Fruit fly (Drosophila melanogaster) whole organism, embryonic: ENCODE results near the gene CG3587.

Experiments used
- B-H2 ChIP-seq: fragments of 200-800 bp; sonication (Bioruptor generic); optimal IDR thresholded peaks from 2 replicates; lab custom pipeline; 2018; ENCODE audit warnings: missing biosample characterization, mild to moderate bottlenecking, missing genetic modification characterization
- Bdp1 ChIP-seq: fragments of 200-800 bp; sonication (Bioruptor generic); optimal IDR thresholded peaks from 3 replicates; lab custom pipeline; 2016; ENCODE audit warnings: missing biosample characterization, missing genetic modification characterization
- C15 ChIP-seq: fragments of 200-800 bp; sonication (Bioruptor generic); IDR thresholded peaks from 3 replicates; pipeline ENCODE4 v1.3.6; 2022; ENCODE audit warnings: missing biosample characterization, missing genetic modification characterization
- CG12942 ChIP-seq: fragments of 200-800 bp; sonication (Bioruptor generic); optimal IDR thresholded peaks from 3 replicates; lab custom pipeline; 2016; ENCODE audit warnings: missing biosample characterization, missing genetic modification characterization
- CG13123 ChIP-seq: fragments of 200-800 bp; sonication (Bioruptor generic); optimal IDR thresholded peaks from 2 replicates; lab custom pipeline; 2016; ENCODE audit warnings: missing biosample characterization, missing genetic modification characterization
- CG13296 ChIP-seq: fragments of 200-800 bp; sonication (Bioruptor generic); optimal IDR thresholded peaks from 3 replicates; lab custom pipeline; 2018; ENCODE audit warnings: missing biosample characterization, mild to moderate bottlenecking, missing genetic modification characterization
- CG1529 ChIP-seq: fragments of 200-800 bp; sonication (Bioruptor generic); optimal IDR thresholded peaks from 3 replicates; lab custom pipeline; 2018; ENCODE audit warnings: missing biosample characterization, missing genetic modification characterization
- CG15696 ChIP-seq: fragments of 200-800 bp; sonication (Bioruptor generic); optimal IDR thresholded peaks from 2 replicates; lab custom pipeline; 2019; ENCODE audit warnings: missing biosample characterization, mild to moderate bottlenecking, missing genetic modification characterization, moderate library complexity
- CG17612 ChIP-seq: fragments of 200-800 bp; sonication (Bioruptor generic); IDR thresholded peaks from 2 replicates; pipeline ENCODE4 v1.3.6; 2022; ENCODE audit warnings: missing biosample characterization, missing genetic modification characterization
- CG42726 ChIP-seq: fragments of 200-800 bp; sonication (Bioruptor generic); IDR thresholded peaks from 2 replicates; pipeline ENCODE4 v1.3.6; 2022; ENCODE audit warnings: missing biosample characterization, missing genetic modification characterization; ENCODE audit not compliant: partially characterized antibody
- CG43689 ChIP-seq: fragments of 200-800 bp; sonication (Bioruptor generic); IDR thresholded peaks from 2 replicates; pipeline ENCODE4 v1.3.6; 2022; ENCODE audit warnings: missing biosample characterization, missing genetic modification characterization
- CG5180 ChIP-seq: fragments of 200-800 bp; sonication (Bioruptor generic); optimal IDR thresholded peaks from 3 replicates; lab custom pipeline; 2017; ENCODE audit warnings: missing biosample characterization, missing genetic modification characterization, mild to moderate bottlenecking, moderate library complexity, missing genetic modification reagents
- CG5953 ChIP-seq: fragments of 200-800 bp; sonication (Bioruptor generic); IDR thresholded peaks from 2 replicates; pipeline ENCODE4 v1.3.6; 2022; ENCODE audit warnings: missing biosample characterization, missing genetic modification characterization
- CG6254 ChIP-seq: fragments of 200-800 bp; sonication (Bioruptor generic); optimal IDR thresholded peaks from 3 replicates; lab custom pipeline; 2017; ENCODE audit warnings: mild to moderate bottlenecking, missing biosample characterization, missing genetic modification reagents, missing genetic modification characterization
- CG6272 ChIP-seq: fragments of 200-800 bp; sonication (Bioruptor generic); IDR thresholded peaks from 2 replicates; pipeline ENCODE4 v1.3.6; 2022; ENCODE audit warnings: missing biosample characterization, missing genetic modification characterization
- CG6854 ChIP-seq: fragments of 200-800 bp; sonication (Bioruptor generic); optimal IDR thresholded peaks from 3 replicates; lab custom pipeline; 2017; ENCODE audit warnings: missing biosample characterization, mild to moderate bottlenecking, missing genetic modification characterization
- CG7839 ChIP-seq: fragments of 200-800 bp; sonication (Bioruptor generic); optimal IDR thresholded peaks from 3 replicates; lab custom pipeline; 2018; ENCODE audit warnings: missing biosample characterization, mild to moderate bottlenecking, missing genetic modification characterization, moderate library complexity
- CG7987 ChIP-seq: fragments of 200-800 bp; sonication (Bioruptor generic); optimal IDR thresholded peaks from 2 replicates; lab custom pipeline; 2018; ENCODE audit warnings: missing biosample characterization, mild to moderate bottlenecking, missing genetic modification characterization, moderate library complexity
- CG8478 ChIP-seq: fragments of >200 bp; optimal IDR thresholded peaks from 2 replicates; lab custom pipeline; 2018
- CG8944 ChIP-seq: fragments of 200-800 bp; sonication (Bioruptor generic); optimal IDR thresholded peaks from 3 replicates; lab custom pipeline; 2016; ENCODE audit warnings: missing biosample characterization, missing genetic modification characterization
- CG9215 ChIP-seq: fragments of 200-800 bp; sonication (Bioruptor generic); IDR thresholded peaks from 2 replicates; pipeline ENCODE4 v1.3.6; 2022; ENCODE audit warnings: missing biosample characterization, missing genetic modification characterization
- CG9797 ChIP-seq: fragments of 200-800 bp; sonication (Bioruptor generic); optimal IDR thresholded peaks from 3 replicates; lab custom pipeline; 2018; ENCODE audit warnings: missing biosample characterization, mild to moderate bottlenecking, missing genetic modification characterization
- CG9932 ChIP-seq: fragments of 200-800 bp; sonication (Bioruptor generic); IDR thresholded peaks from 2 replicates; pipeline ENCODE4 v1.3.6; 2022; ENCODE audit warnings: missing biosample characterization, missing genetic modification characterization
- CoRest ChIP-seq: fragments of 200-800 bp; sonication (Bioruptor generic); optimal IDR thresholded peaks from 3 replicates; lab custom pipeline; 2018; ENCODE audit warnings: missing biosample characterization, mild to moderate bottlenecking, missing genetic modification characterization, moderate library complexity
- D19A ChIP-seq: fragments of 200-800 bp; optimal IDR thresholded peaks from 3 replicates; lab custom pipeline; 2019; ENCODE audit warnings: missing biosample characterization, mild to moderate bottlenecking, missing genetic modification characterization, moderate library complexity
- Dll ChIP-seq: fragments of 200-800 bp; sonication (Bioruptor generic); IDR thresholded peaks from 4 replicates; pipeline ENCODE4 v1.3.6; 2022; ENCODE audit warnings: missing biosample characterization, missing genetic modification characterization; ENCODE audit not compliant: partially characterized antibody
- HmgZ ChIP-seq: fragments of 200-800 bp; sonication (Bioruptor generic); optimal IDR thresholded peaks from 2 replicates; lab custom pipeline; 2018; ENCODE audit warnings: missing biosample characterization, mild to moderate bottlenecking, missing genetic modification characterization
- Hr78 ChIP-seq, 2 experiments: fragments of 200-800 bp in 1 of 2; fragments of >200 bp in 1 of 2; sonication (Bioruptor generic) in 1 of 2; optimal IDR thresholded peaks; 2 replicates each; lab custom pipeline; 2017 to 2019; ENCODE audit warnings: missing biosample characterization in 2 of 2, missing genetic modification characterization in 2 of 2, mild to moderate bottlenecking in 1 of 2, moderate library complexity in 1 of 2
- Lhr ChIP-seq: fragments of 200-800 bp; sonication (Bioruptor generic); optimal IDR thresholded peaks from 3 replicates; lab custom pipeline; 2017; ENCODE audit warnings: mild to moderate bottlenecking, missing biosample characterization, missing genetic modification reagents, missing genetic modification characterization
- Max ChIP-seq: fragments of 200-800 bp; sonication (Bioruptor generic); optimal IDR thresholded peaks from 2 replicates; lab custom pipeline; 2016; ENCODE audit warnings: missing biosample characterization, mild to moderate bottlenecking, missing genetic modification characterization
- Meics ChIP-seq: fragments of 200-800 bp; sonication (Bioruptor generic); optimal IDR thresholded peaks from 2 replicates; lab custom pipeline; 2017; ENCODE audit warnings: missing biosample characterization, mild to moderate bottlenecking, missing genetic modification characterization
- NC2β ChIP-seq: fragments of 200-800 bp; sonication (Bioruptor generic); optimal IDR thresholded peaks from 2 replicates; lab custom pipeline; 2016; ENCODE audit warnings: missing biosample characterization, missing genetic modification characterization
- Nf-YB ChIP-seq: fragments of 200-800 bp; sonication (Bioruptor generic); optimal IDR thresholded peaks from 3 replicates; lab custom pipeline; 2019; ENCODE audit warnings: missing biosample characterization, mild to moderate bottlenecking, missing genetic modification characterization, moderate library complexity
- Nf-YC ChIP-seq: fragments of 200-800 bp; optimal IDR thresholded peaks from 3 replicates; lab custom pipeline; 2019; ENCODE audit warnings: missing biosample characterization, mild to moderate bottlenecking, missing genetic modification characterization, moderate library complexity
- Opbp ChIP-seq: fragments of 200-800 bp; sonication (Bioruptor generic); IDR thresholded peaks from 3 replicates; pipeline ENCODE4 v1.3.6; 2022; ENCODE audit warnings: missing biosample characterization, missing genetic modification characterization; ENCODE audit not compliant: partially characterized antibody
- Side ChIP-seq: fragments of 200-800 bp; sonication (Bioruptor generic); optimal IDR thresholded peaks from 2 replicates; lab custom pipeline; 2016; ENCODE audit warnings: missing biosample characterization, missing genetic modification characterization
- ac ChIP-seq: fragments of 200-800 bp; sonication (Bioruptor generic); optimal IDR thresholded peaks from 3 replicates; lab custom pipeline; 2017; ENCODE audit warnings: missing biosample characterization, mild to moderate bottlenecking, missing genetic modification characterization
- ash1 ChIP-seq: fragments of 200-800 bp; sonication (Bioruptor generic); optimal IDR thresholded peaks from 2 replicates; lab custom pipeline; 2018; ENCODE audit warnings: missing biosample characterization, mild to moderate bottlenecking, missing genetic modification characterization
- bab2 ChIP-seq: fragments of 200-800 bp; sonication (Bioruptor generic); optimal IDR thresholded peaks from 2 replicates; lab custom pipeline; 2016; ENCODE audit warnings: missing biosample characterization, missing genetic modification characterization
- chm ChIP-seq: fragments of 200-800 bp; sonication (Bioruptor generic); IDR thresholded peaks from 2 replicates; pipeline ENCODE4 v1.3.6; 2022; ENCODE audit warnings: missing biosample characterization, missing genetic modification characterization
- da ChIP-seq: fragments of 200-800 bp; sonication (Bioruptor generic); optimal IDR thresholded peaks from 2 replicates; lab custom pipeline; 2016; ENCODE audit warnings: missing biosample characterization, missing genetic modification characterization
- dimm ChIP-seq: fragments of 200-800 bp; sonication (Bioruptor generic); IDR thresholded peaks from 2 replicates; pipeline ENCODE4 v1.3.6; 2022; ENCODE audit warnings: missing biosample characterization, missing genetic modification characterization
- dmrt99B ChIP-seq: fragments of 200-800 bp; sonication (Bioruptor generic); optimal IDR thresholded peaks from 2 replicates; lab custom pipeline; 2018; ENCODE audit warnings: missing biosample characterization, mild to moderate bottlenecking, missing genetic modification characterization, moderate library complexity
- ems ChIP-seq: fragments of 200-800 bp; sonication (Bioruptor generic); optimal IDR thresholded peaks from 3 replicates; lab custom pipeline; 2016; ENCODE audit warnings: missing biosample characterization, missing genetic modification characterization
- fd64A ChIP-seq: fragments of 200-800 bp; sonication (Bioruptor generic); optimal IDR thresholded peaks from 3 replicates; lab custom pipeline; 2018; ENCODE audit warnings: missing biosample characterization, mild to moderate bottlenecking, missing genetic modification characterization
- grau ChIP-seq: fragments of 200-800 bp; optimal IDR thresholded peaks from 3 replicates; lab custom pipeline; 2019; ENCODE audit warnings: missing biosample characterization, mild to moderate bottlenecking, missing genetic modification characterization, moderate library complexity
- grn ChIP-seq: fragments of 200-800 bp; sonication (Bioruptor generic); optimal IDR thresholded peaks from 3 replicates; lab custom pipeline; 2017; ENCODE audit warnings: missing biosample characterization, missing genetic modification characterization
- ken ChIP-seq: fragments of 200-800 bp; sonication (Bioruptor generic); IDR thresholded peaks from 3 replicates; pipeline ENCODE4 v1.3.6; 2022; ENCODE audit warnings: missing biosample characterization, missing genetic modification characterization
- klu ChIP-seq: fragments of 200-800 bp; sonication (Bioruptor generic); IDR thresholded peaks from 2 replicates; pipeline ENCODE4 v1.3.6; 2022; ENCODE audit warnings: missing biosample characterization, missing genetic modification characterization
- lbe ChIP-seq: fragments of 200-800 bp; sonication (Bioruptor generic); optimal IDR thresholded peaks from 2 replicates; lab custom pipeline; 2016; ENCODE audit warnings: missing biosample characterization, mild to moderate bottlenecking, missing genetic modification characterization
- sens ChIP-seq: fragments of 200-800 bp; sonication (Bioruptor generic); peaks from one replicate; lab custom pipeline; 2016; ENCODE audit warnings: missing biosample characterization, missing genetic modification characterization
- tap ChIP-seq: fragments of 200-800 bp; optimal IDR thresholded peaks from 3 replicates; lab custom pipeline; 2019; ENCODE audit warnings: missing biosample characterization, mild to moderate bottlenecking, missing genetic modification characterization, moderate library complexity

Gene CG3587

DNA sequence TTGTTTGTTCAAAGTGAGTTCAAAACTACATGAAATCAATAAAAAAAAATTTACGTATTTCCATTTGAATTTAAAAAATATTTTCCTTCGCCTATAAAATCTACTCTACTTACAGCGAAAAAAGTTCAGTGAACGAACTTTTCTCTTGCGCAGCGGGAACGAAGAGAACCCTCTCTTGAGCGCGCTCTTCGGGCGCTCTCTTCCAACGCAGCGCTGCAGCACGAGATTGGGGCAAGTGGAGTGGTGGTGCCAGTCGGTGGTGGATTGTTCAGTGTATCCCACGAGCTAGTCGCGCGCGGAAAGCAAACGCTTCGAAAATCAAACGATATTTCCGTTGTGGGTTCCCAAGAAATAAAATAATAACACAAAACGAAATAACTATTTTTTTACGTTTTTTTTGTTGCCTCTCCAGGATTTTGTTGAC, 1.6 kb downstream of the CG3587 start, which contains the start of gene Hr4 (continued):
- TF ChIP-seq klu (GFP tag; lab: Robert Waterston, UW) (no peak), Dll (GFP tag; lab: Robert Waterston, UW) (peak; percentile 33; the same call in 1 of the 4 replicates), CG8944 (GFP tag; lab: Kevin White, UChicago) (no peak), tap (tag; lab: Kevin White, UChicago) (no peak), B-H2 (GFP tag; lab: Kevin White, UChicago) (no peak), C15 (GFP tag; lab: Robert Waterston, UW) (no peak), CG9932 (GFP tag; lab: Robert Waterston, UW) (no peak), CG12942 (no peak), Hr78 (GFP tag; optimal IDR thresholded peaks at IDR 0.05; lab: Kevin White, UChicago) (no peak), chm (peak; percentile 56; the same call in 1 of the 2 replicates), Side (no peak), bab2 (GFP tag; lab: Kevin White, UChicago) (no peak), Max (GFP tag; lab: Kevin White, UChicago) (no peak), CG7987 (GFP tag; lab: Kevin White, UChicago) (no peak), CG6254 (GFP tag; lab: Kevin White, UChicago) (peak; percentile 3), Bdp1 (GFP tag; lab: Kevin White, UChicago) (no peak), CG7839 (no peak), Nf-YC (tag; lab: Kevin White, UChicago) (no peak), fd64A (GFP tag; lab: Kevin White, UChicago) (no peak), CG43689 (GFP tag; lab: Robert Waterston, UW) (no peak), Nf-YB (no peak), ac (no peak), D19A (tag; lab: Kevin White, UChicago) (peak; percentile 83), CG9215 (GFP tag; lab: Robert Waterston, UW) (no peak), da (GFP tag; lab: Kevin White, UChicago) (no peak), Opbp (GFP tag; lab: Robert Waterston, UW) (0 out of 3 replicates have a peak, but pooled peaks have one; percentile 24), dmrt99B (tag; lab: Kevin White, UChicago) (no peak), Meics (GFP tag; lab: Kevin White, UChicago) (no peak), dimm (GFP tag; lab: Robert Waterston, UW) (no peak), HmgZ (no peak), grau (tag; lab: Kevin White, UChicago) (no peak), CG5180 (GFP tag; lab: Kevin White, UChicago) (no peak), ems (no peak), CG13296 (no peak), CG13123 (GFP tag; lab: Kevin White, UChicago) (no peak), CG6272 (no peak), CG5953 (no peak), CG1529 (GFP tag; lab: Kevin White, UChicago) (no peak), CG9797 (no peak), sens (peak; percentile 7), ash1 (GFP tag; lab: Kevin White, UChicago) (no peak), CoRest (no peak), NC2β (GFP tag; lab: Kevin White, UChicago) (no peak), CG17612 (GFP tag; lab: Robert Waterston, UW) (no peak), CG15696 (tag; lab: Kevin White, UChicago) (no peak), CG42726 (GFP tag; lab: Robert Waterston, UW) (no peak), Lhr (no peak), grn (no peak), lbe (GFP tag; lab: Kevin White, UChicago) (no peak), CG6854 (GFP tag; lab: Kevin White, UChicago) (no peak), ken (GFP tag; lab: Robert Waterston, UW) (no peak), CG8478 (no peak)
